Worm (Caenorhabditis elegans): Measurements from ENCODE around the gene pmk-1.

pmk-1 gene

ce11 chrIV:8136005-8136512, 12.5 kb upstream of the pmk-1 start, which contains the start of the genes isp-1 and islo-1 (continued):
- TF ChIP-seq ceh-58 (GFP tag; IDR thresholded peaks at IDR 0.05): no peak
- no peak for TF ChIP-seq sea-2 (GFP tag; IDR thresholded peaks at IDR 0.05)
- TF ChIP-seq snpc-1.1 (tag; optimal IDR thresholded peaks at IDR 0.05; ENCODE audit: insufficient read depth): no peak
- TF ChIP-seq F57C9.4 (tag; optimal IDR thresholded peaks at IDR 0.05): no peak
- no peak for TF ChIP-seq nfya-2 (GFP tag; IDR thresholded peaks at IDR 0.05)
- no peak for TF ChIP-seq B0019.2 (GFP tag; conservative IDR thresholded peaks at IDR 0.05)

DNA sequence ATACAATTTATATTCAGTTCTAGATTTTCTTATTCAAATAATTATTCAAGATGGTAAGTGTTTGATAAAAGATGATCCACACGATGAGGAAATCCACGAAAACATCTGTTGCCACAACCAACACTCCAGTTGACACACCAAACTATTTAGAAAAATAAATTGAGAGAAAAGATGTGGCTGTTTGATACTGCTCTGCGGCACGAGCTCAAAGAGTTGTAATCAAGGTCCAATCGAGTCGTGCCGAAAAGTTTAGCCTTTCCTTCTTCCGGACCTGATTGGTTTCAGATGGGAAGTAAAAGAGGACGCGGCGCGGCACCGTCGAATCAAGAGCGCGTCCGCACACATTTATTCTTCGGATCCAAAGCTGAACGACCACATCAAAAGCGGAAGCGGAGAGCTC, 12.0 kb upstream of the pmk-1 start:
- TF ChIP-seq atf-7 (tag; optimal IDR thresholded peaks at IDR 0.05) (no peak), lir-1 (GFP tag; conservative IDR thresholded peaks at IDR 0.05) (no peak), nhr-90 (tag; optimal IDR thresholded peaks at IDR 0.05) (no peak), tbx-9 (tag; optimal IDR thresholded peaks at IDR 0.05; ENCODE audit: borderline replicate concordance) (no peak), hlh-26 (GFP tag; conservative IDR thresholded peaks at IDR 0.05) (no peak), F33H1.4 (GFP tag; IDR thresholded peaks at IDR 0.05) (no peak), F57A8.1 (GFP tag; optimal IDR thresholded peaks at IDR 0.05) (no peak), mxl-1 (tag; optimal IDR thresholded peaks at IDR 0.05) (no peak), rpc-1 (optimal IDR thresholded peaks at IDR 0.05) (no peak), rpc-1 (tag; optimal IDR thresholded peaks at IDR 0.05) (no peak), attf-6 (GFP tag; IDR thresholded peaks at IDR 0.05) (no peak), sea-2 (GFP tag; IDR thresholded peaks at IDR 0.05) (no peak), lsy-27 (tag; optimal IDR thresholded peaks at IDR 0.05; ENCODE audit: borderline replicate concordance, insufficient read depth) (no peak), somi-1 (GFP tag; optimal IDR thresholded peaks at IDR 0.05) (no peak), ztf-22 (GFP tag; optimal IDR thresholded peaks at IDR 0.05) (no peak), F52B5.7 (tag; optimal IDR thresholded peaks at IDR 0.05) (no peak), let-607 (tag; optimal IDR thresholded peaks at IDR 0.05) (no peak), ceh-79 (tag; optimal IDR thresholded peaks at IDR 0.05) (no peak)

DNA sequence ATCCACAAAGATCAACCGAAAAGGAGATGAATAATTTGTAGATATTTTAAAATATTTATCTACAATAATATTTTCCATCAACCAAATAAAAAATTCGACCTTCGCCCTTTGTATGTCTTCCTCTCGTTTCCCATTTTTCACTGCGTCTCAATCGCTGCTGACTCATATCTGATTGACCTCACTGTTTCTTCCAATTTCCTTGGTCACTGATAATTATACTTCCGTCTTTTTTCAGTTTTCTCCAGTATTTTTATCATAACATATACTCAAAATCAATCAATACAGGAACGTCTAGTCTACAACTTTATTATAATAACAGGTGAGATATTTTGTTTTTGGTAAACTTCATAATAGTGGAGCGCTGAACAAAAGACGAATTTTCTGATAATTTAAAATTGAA, 9.6 kb upstream of the pmk-1 start, which contains the start of gene pmk-3:
Gene pmk-3, plus strand, starts transcription at position 236 of the 400 bp plus-strand sequence.
- TF ChIP-seq nhr-80 (tag; optimal IDR thresholded peaks at IDR 0.05) (peak; percentile 68), zfh-2 (GFP tag; conservative IDR thresholded peaks at IDR 0.05) (no peak), F23B12.7 (tag; optimal IDR thresholded peaks at IDR 0.05; ENCODE audit: insufficient read depth) (peak; percentile 11), let-607 (tag; optimal IDR thresholded peaks at IDR 0.05) (peak in 1 of 2 experiments; percentile 19), ceh-91 (GFP tag; IDR thresholded peaks at IDR 0.05) (no peak)

DNA sequence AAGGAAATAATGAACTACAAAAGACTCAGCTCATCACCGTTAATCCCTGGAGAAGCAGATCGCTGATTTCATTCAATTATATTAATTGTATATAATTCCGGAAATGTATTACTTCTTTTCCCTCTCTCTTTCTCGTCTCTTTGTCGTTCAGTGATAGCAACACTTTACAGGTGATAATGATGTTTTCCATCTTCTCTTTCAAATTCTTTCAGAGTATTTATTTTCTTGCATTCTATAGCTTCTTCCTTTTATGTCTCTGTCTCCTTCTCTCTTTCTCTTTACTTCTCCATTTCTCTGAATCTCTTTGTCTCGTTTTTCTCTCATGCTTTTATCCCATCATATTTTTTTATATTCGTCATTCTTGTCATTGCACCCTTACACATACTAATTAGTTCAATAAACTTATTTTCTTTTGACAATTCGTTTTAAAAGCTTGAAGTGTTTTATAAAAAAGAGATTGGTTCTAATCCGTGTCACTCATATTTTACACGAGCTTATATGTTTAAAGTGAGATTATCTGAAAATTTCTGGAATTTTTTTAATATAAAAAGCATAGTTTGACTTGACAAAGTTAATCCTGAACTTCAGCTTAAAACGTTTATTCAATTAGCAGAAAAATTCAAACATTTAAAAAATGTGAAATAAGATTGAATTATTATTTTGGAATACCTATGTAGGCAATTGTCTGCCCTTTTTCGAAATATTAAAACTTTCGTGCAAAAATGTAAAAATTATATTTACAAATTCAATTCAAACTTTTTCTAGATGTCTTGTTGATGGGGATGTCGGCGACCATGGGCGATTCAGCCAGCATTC, 5.7 kb upstream of the pmk-1 start, which contains the start of gene pmk-2:
Gene pmk-2, plus strand, starts transcription at position 766 of the 816 bp plus-strand sequence.
- TF ChIP-seq ztf-25 (GFP tag; IDR thresholded peaks at IDR 0.05) (no peak), hmg-1.2 (GFP tag; IDR thresholded peaks at IDR 0.05) (peak; percentile 24; the same call in 1 of the 2 replicates), lsl-1 (GFP tag; optimal IDR thresholded peaks at IDR 0.05) (no peak), F33H1.4 (GFP tag; IDR thresholded peaks at IDR 0.05) (no peak), lir-1 (GFP tag; conservative IDR thresholded peaks at IDR 0.05) (no peak), ztf-18 (tag; optimal IDR thresholded peaks at IDR 0.05) (no peak), egl-44 (GFP tag; IDR thresholded peaks at IDR 0.05) (no peak), nhr-80 (tag; optimal IDR thresholded peaks at IDR 0.05) (peak; percentile 18)

All from whole organism, young adult.